Worm (Caenorhabditis elegans) whole organism, midembryonic: ENCODE results near the gene F33C8.2.

Experiments used
- T22C8.4 ChIP-seq: fragments of 200-800 bp; sonication (Bioruptor generic); IDR thresholded peaks from 2 replicates; pipeline ENCODE4 v1.3.6; 2022; ENCODE audit warnings: missing genetic modification characterization, missing compliant biosample characterization
- cog-1 ChIP-seq: sonication (generic microtip); optimal IDR thresholded peaks from 2 replicates; lab custom pipeline; 2016; ENCODE audit warnings: missing genetic modification characterization, missing compliant biosample characterization
- flt-1 ChIP-seq: fragments of 200-800 bp; sonication (Bioruptor generic); IDR thresholded peaks from 2 replicates; pipeline ENCODE4 v1.3.6; 2022; ENCODE audit warnings: missing genetic modification characterization, missing compliant biosample characterization
- klf-2 ChIP-seq: fragments of 200-800 bp; sonication (Bioruptor generic); conservative IDR thresholded peaks from 2 replicates; pipeline ENCODE4 v1.3.6; 2022; ENCODE audit warnings: missing genetic modification reagents, missing genetic modification characterization, missing compliant biosample characterization
- med-1 ChIP-seq: sonication (generic microtip); optimal IDR thresholded peaks from 2 replicates; lab custom pipeline; 2017; ENCODE audit warnings: missing genetic modification characterization, mild to moderate bottlenecking, missing compliant biosample characterization, antibody characterized with exemption, missing genetic modification reagents; ENCODE audit not compliant: insufficient read depth
- ref-1 ChIP-seq: fragments of 200-800 bp; sonication (Bioruptor generic); conservative IDR thresholded peaks from 2 replicates; pipeline ENCODE4 v1.3.6; 2022; ENCODE audit warnings: missing genetic modification reagents, missing genetic modification characterization, missing compliant biosample characterization
- tab-1 ChIP-seq: fragments of 200-800 bp; sonication (Bioruptor generic); IDR thresholded peaks from 2 replicates; pipeline ENCODE4 v1.3.6; 2022; ENCODE audit warnings: missing genetic modification characterization, missing compliant biosample characterization
- ztf-23 ChIP-seq: fragments of 200-800 bp; sonication (Bioruptor generic); IDR thresholded peaks from 2 replicates; pipeline ENCODE4 v1.3.6; 2022; ENCODE audit warnings: missing genetic modification reagents, missing genetic modification characterization, missing compliant biosample characterization
- ztf-29 ChIP-seq: fragments of 200-800 bp; sonication (Bioruptor generic); IDR thresholded peaks from 2 replicates; pipeline ENCODE4 v1.3.6; 2022; ENCODE audit warnings: missing genetic modification reagents, missing genetic modification characterization, missing compliant biosample characterization

Gene F33C8.2

ce11 chrX:14745218-14745617 lies 24.0 kb downstream of the F33C8.2 start:
- TF ChIP-seq med-1 (GFP tag; lab: Kevin White, UChicago) (no peak), ztf-29 (GFP tag; lab: Robert Waterston, UW) (no peak), ztf-23 (no peak), klf-2 (GFP tag; lab: Robert Waterston, UW) (no peak)

- TF ChIP-seq klf-2 (GFP tag; lab: Robert Waterston, UW): no peak
- peak; percentile 70; the same call in 1 of the 2 replicates for TF ChIP-seq flt-1 (GFP tag; lab: Robert Waterston, UW)
- no peak for TF ChIP-seq med-1 (GFP tag; lab: Kevin White, UChicago)
- TF ChIP-seq ztf-23: no peak
- peak; percentile 61 for TF ChIP-seq cog-1
- TF ChIP-seq tab-1 (GFP tag; lab: Robert Waterston, UW): no peak
- TF ChIP-seq ref-1 (GFP tag; lab: Robert Waterston, UW): no peak
These were observed 25.8 kb downstream of the F33C8.2 start, which contains the start of gene C05G5.2 for ce11 chrX:14746948-14747347. TSS of gene C05G5.2 (plus strand) at chrX:14747303.

- no peak for TF ChIP-seq cog-1
- no peak for TF ChIP-seq tab-1 (GFP tag; lab: Robert Waterston, UW)
- no peak for TF ChIP-seq ztf-29 (GFP tag; lab: Robert Waterston, UW)
- no peak for TF ChIP-seq med-1 (GFP tag; lab: Kevin White, UChicago)
- TF ChIP-seq flt-1 (GFP tag; lab: Robert Waterston, UW): no peak
- TF ChIP-seq ztf-23: no peak
- TF ChIP-seq ref-1 (GFP tag; lab: Robert Waterston, UW): no peak
- no peak for TF ChIP-seq T22C8.4 (GFP tag; lab: Robert Waterston, UW)
- TF ChIP-seq klf-2 (GFP tag; lab: Robert Waterston, UW): no peak
These were observed 30.7 kb downstream of the F33C8.2 start, which contains the start of gene C05G5.3 for ce11 chrX:14751911-14752310. TSS of gene C05G5.3 (minus strand) at chrX:14752011.

ce11 chrX:14753514-14754076 lies 32.4 kb downstream of the F33C8.2 start, which contains the start of gene sucl-1:
TSS of gene sucl-1 (plus strand) at chrX:14754026.
- no peak for TF ChIP-seq med-1 (GFP tag; lab: Kevin White, UChicago)
- TF ChIP-seq cog-1: peak; percentile 80
- TF ChIP-seq klf-2 (GFP tag; lab: Robert Waterston, UW): no peak
- no peak for TF ChIP-seq flt-1 (GFP tag; lab: Robert Waterston, UW)
- no peak for TF ChIP-seq ztf-29 (GFP tag; lab: Robert Waterston, UW)
- TF ChIP-seq tab-1 (GFP tag; lab: Robert Waterston, UW): 0 out of 2 replicates have a peak, but pooled peaks have one; percentile 67
- peak; percentile 67; the same call in 1 of the 2 replicates for TF ChIP-seq ztf-23
- no peak for TF ChIP-seq ref-1 (GFP tag; lab: Robert Waterston, UW)
- no peak for TF ChIP-seq T22C8.4 (GFP tag; lab: Robert Waterston, UW)

- TF ChIP-seq klf-2 (GFP tag; lab: Robert Waterston, UW): no peak
- TF ChIP-seq med-1 (GFP tag; lab: Kevin White, UChicago): no peak
- TF ChIP-seq ztf-29 (GFP tag; lab: Robert Waterston, UW): no peak
- no peak for TF ChIP-seq ztf-23
- no peak for TF ChIP-seq ref-1 (GFP tag; lab: Robert Waterston, UW)
- no peak for TF ChIP-seq tab-1 (GFP tag; lab: Robert Waterston, UW)
- TF ChIP-seq T22C8.4 (GFP tag; lab: Robert Waterston, UW): no peak
These were observed 34.6 kb downstream of the F33C8.2 start for ce11 chrX:14755847-14756246.

ce11 chrX:14756606-14757005 lies 35.4 kb downstream of the F33C8.2 start:
- TF ChIP-seq T22C8.4 (GFP tag; lab: Robert Waterston, UW): 0 out of 2 replicates have a peak, but pooled peaks have one; percentile 9
- TF ChIP-seq cog-1: no peak

ce11 chrX:14757641-14758220 lies 36.5 kb downstream of the F33C8.2 start:
- no peak for TF ChIP-seq ref-1 (GFP tag; lab: Robert Waterston, UW)
- no peak for TF ChIP-seq cog-1
- no peak for TF ChIP-seq flt-1 (GFP tag; lab: Robert Waterston, UW)
- no peak for TF ChIP-seq tab-1 (GFP tag; lab: Robert Waterston, UW)

- no peak for TF ChIP-seq T22C8.4 (GFP tag; lab: Robert Waterston, UW)
- TF ChIP-seq klf-2 (GFP tag; lab: Robert Waterston, UW): no peak
- no peak for TF ChIP-seq flt-1 (GFP tag; lab: Robert Waterston, UW)
- TF ChIP-seq tab-1 (GFP tag; lab: Robert Waterston, UW): no peak
- no peak for TF ChIP-seq cog-1
- TF ChIP-seq med-1 (GFP tag; lab: Kevin White, UChicago): no peak
- no peak for TF ChIP-seq ref-1 (GFP tag; lab: Robert Waterston, UW)
- no peak for TF ChIP-seq ztf-23
- TF ChIP-seq ztf-29 (GFP tag; lab: Robert Waterston, UW): no peak
These were observed 38.4 kb downstream of the F33C8.2 start for ce11 chrX:14759549-14759948.

- no peak for TF ChIP-seq tab-1 (GFP tag; lab: Robert Waterston, UW)
These were observed 39.0 kb downstream of the F33C8.2 start for ce11 chrX:14760166-14760565.

ce11 chrX:14761021-14761420 lies 39.8 kb downstream of the F33C8.2 start, which contains the start of gene C05G5.5:
TSS of gene C05G5.5 (minus strand) at chrX:14761121.
- TF ChIP-seq T22C8.4 (GFP tag; lab: Robert Waterston, UW) (no peak), klf-2 (GFP tag; lab: Robert Waterston, UW) (no peak), ztf-29 (GFP tag; lab: Robert Waterston, UW) (no peak), cog-1 (no peak), flt-1 (GFP tag; lab: Robert Waterston, UW) (no peak), tab-1 (GFP tag; lab: Robert Waterston, UW) (no peak), ztf-23 (no peak), med-1 (GFP tag; lab: Kevin White, UChicago) (no peak), ref-1 (GFP tag; lab: Robert Waterston, UW) (no peak)
